Fruit fly (Drosophila melanogaster) whole organism: ENCODE data around the gene ND-ASHI.

Experiments used
- CG8478 ChIP-seq: fragments of >200 bp; optimal IDR thresholded peaks from 2 replicates; lab custom pipeline; 2018; ENCODE audit warnings: inconsistent platforms
- EcR ChIP-seq, 2 experiments: fragments of >200 bp; optimal IDR thresholded peaks; 2 replicates each; lab custom pipeline; 2017; ENCODE audit warnings: missing biosample characterization in 2 of 2, missing genetic modification characterization in 2 of 2, missing genetic modification reagents in 2 of 2
- pan ChIP-seq: fragments of >200 bp; optimal IDR thresholded peaks from 2 replicates; lab custom pipeline; 2017
- psq ChIP-seq: fragments of >200 bp; optimal IDR thresholded peaks from 2 replicates; lab custom pipeline; 2017
- usp ChIP-seq: fragments of >200 bp; optimal IDR thresholded peaks from 2 replicates; lab custom pipeline; 2017; ENCODE audit warnings: missing biosample characterization, missing genetic modification characterization, mixed read lengths

- TF ChIP-seq psq, result no peak
- no peak for TF ChIP-seq usp (GFP tag; lab: Kevin White, UChicago)
- no peak for TF ChIP-seq pan
- TF ChIP-seq CG8478 (lab: Kevin White, UChicago), result no peak
- no peak for TF ChIP-seq EcR (GFP tag; optimal IDR thresholded peaks at IDR 0.05; lab: Kevin White, UChicago)
Measured at dm6 chrX:6641602-6642001, 37.3 kb downstream of the ND-ASHI start.
